Worm (Caenorhabditis elegans) whole organism, L4/young adult: ENCODE data around the gene W08E12.2.

Source experiments
- W03F9.2 ChIP-seq: fragments of 150-350 bp; optimal IDR thresholded peaks from 2 replicates; lab custom pipeline; 2014; ENCODE audit warnings: missing biosample characterization, missing genetic modification characterization
- dao-5 ChIP-seq: sonication (generic microtip); optimal IDR thresholded peaks from 2 replicates; lab custom pipeline; 2016; ENCODE audit warnings: missing genotype, missing genetic modification characterization, moderate library complexity, missing compliant biosample characterization
- him-1 ChIP-seq: sonication (generic microtip); optimal IDR thresholded peaks from 2 replicates; lab custom pipeline; 2016; ENCODE audit warnings: missing genotype, missing genetic modification reagents, missing genetic modification characterization, missing compliant biosample characterization

DNA sequence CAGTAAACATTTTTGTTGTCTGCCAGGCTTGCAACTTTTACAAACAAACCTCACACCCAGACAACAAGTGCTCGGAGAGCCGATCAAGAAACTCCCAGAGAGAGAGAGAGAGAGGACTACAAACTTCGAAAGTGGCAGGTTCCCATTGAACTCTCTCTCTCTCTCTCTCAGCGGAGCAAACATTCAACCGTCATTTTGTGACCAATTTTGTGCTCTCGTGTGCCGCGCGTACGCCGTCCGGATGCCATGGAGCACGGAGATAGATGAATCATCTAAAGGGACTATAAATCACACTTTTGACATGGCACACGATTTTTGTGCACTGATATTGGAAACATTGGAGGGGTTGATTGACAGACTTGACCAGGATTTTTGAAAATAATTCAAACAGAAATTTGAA, 3.2 kb downstream of the W08E12.2 start:
- TF ChIP-seq him-1 (tag; lab: Kevin White, UChicago) (no peak), dao-5 (tag; lab: Kevin White, UChicago) (no peak), W03F9.2 (tag; lab: Kevin White, UChicago) (no peak)
